Fruit fly (Drosophila melanogaster): Measurements from ENCODE around the gene CG5112.

Gene CG5112

dm6 chr3R:25459200-25459809 lies 32.0 kb upstream of the CG5112 start (continued):
- TF ChIP-seq kni (GFP tag; optimal IDR thresholded peaks at IDR 0.05), result no peak
- TF ChIP-seq CG10267 (tag; optimal IDR thresholded peaks at IDR 0.05), result peak; percentile 7
- no peak for TF ChIP-seq CG3163 (GFP tag; optimal IDR thresholded peaks at IDR 0.05)
- TF ChIP-seq MTF-1 (GFP tag; optimal IDR thresholded peaks at IDR 0.05; ENCODE audit: borderline replicate concordance), result no peak
- peak; percentile 80 for TF ChIP-seq sens (GFP tag)

- TF ChIP-seq Med (GFP tag) (peak; percentile 17), Opbp (GFP tag; IDR thresholded peaks at IDR 0.05; ENCODE audit: partially characterized antibody) (no peak), bbx (GFP tag; IDR thresholded peaks at IDR 0.05; ENCODE audit: partially characterized antibody) (0 out of 2 replicates have a peak, but pooled peaks have one; percentile 21), amos (GFP tag; IDR thresholded peaks at IDR 0.05; ENCODE audit: partially characterized antibody) (no peak), CG4328 (GFP tag; optimal IDR thresholded peaks at IDR 0.05) (no peak), Xrp1 (GFP tag; IDR thresholded peaks at IDR 0.05) (no peak)
Measured at dm6 chr3R:25460650-25461049, 30.6 kb upstream of the CG5112 start.

- TF ChIP-seq CG10147 (GFP tag; optimal IDR thresholded peaks at IDR 0.05), result no peak
- no peak for TF ChIP-seq CG17912 (GFP tag; optimal IDR thresholded peaks at IDR 0.05)
- no peak for TF ChIP-seq trh (GFP tag; optimal IDR thresholded peaks at IDR 0.05)
- no peak for TF ChIP-seq al (GFP tag; IDR thresholded peaks at IDR 0.05)
- no peak for TF ChIP-seq CG3847 (GFP tag; IDR thresholded peaks at IDR 0.05)
- TF ChIP-seq gce (GFP tag; IDR thresholded peaks at IDR 0.05), result no peak
- TF ChIP-seq gsb (GFP tag; IDR thresholded peaks at IDR 0.05), result no peak
- no peak for TF ChIP-seq dpn (GFP tag; optimal IDR thresholded peaks at IDR 0.05)
- no peak for TF ChIP-seq CG2889 (GFP tag; IDR thresholded peaks at IDR 0.05)
- TF ChIP-seq so (GFP tag; IDR thresholded peaks at IDR 0.05), result no peak
- no peak for TF ChIP-seq CG15011 (GFP tag; optimal IDR thresholded peaks at IDR 0.05)
- no peak for TF ChIP-seq pros (GFP tag; optimal IDR thresholded peaks at IDR 0.05)
- no peak for TF ChIP-seq CG13296 (GFP tag; optimal IDR thresholded peaks at IDR 0.05)
- no peak for TF ChIP-seq Vsx1 (GFP tag; optimal IDR thresholded peaks at IDR 0.05)
- TF ChIP-seq tna (GFP tag; IDR thresholded peaks at IDR 0.05; ENCODE audit: partially characterized antibody), result no peak
- no peak for TF ChIP-seq CG13287 (GFP tag; IDR thresholded peaks at IDR 0.05; ENCODE audit: partially characterized antibody)
- TF ChIP-seq bsh (GFP tag; optimal IDR thresholded peaks at IDR 0.05), result peak in 1 of 2 experiments; percentile 26
- TF ChIP-seq bbx (GFP tag; IDR thresholded peaks at IDR 0.05; ENCODE audit: partially characterized antibody), result no peak
- TF ChIP-seq E2f2 (GFP tag; IDR thresholded peaks at IDR 0.05), result no peak
- TF ChIP-seq D19A (tag; optimal IDR thresholded peaks at IDR 0.05), result peak; percentile 54
- TF ChIP-seq corto (GFP tag; optimal IDR thresholded peaks at IDR 0.05), result no peak
- TF ChIP-seq sob (GFP tag; IDR thresholded peaks at IDR 0.05), result no peak
- no peak for TF ChIP-seq CG32767 (GFP tag; IDR thresholded peaks at IDR 0.05)
- TF ChIP-seq lbe (GFP tag; optimal IDR thresholded peaks at IDR 0.05), result peak; percentile 18
- TF ChIP-seq CG17385 (GFP tag; optimal IDR thresholded peaks at IDR 0.05), result no peak
- no peak for TF ChIP-seq pita (GFP tag; optimal IDR thresholded peaks at IDR 0.05)
- TF ChIP-seq MBD-R2 (GFP tag; IDR thresholded peaks at IDR 0.05), result no peak
- TF ChIP-seq eyg (GFP tag; optimal IDR thresholded peaks at IDR 0.05), result no peak
- peak; percentile 60 for TF ChIP-seq Drgx (GFP tag; IDR thresholded peaks at IDR 0.05)
- no peak for TF ChIP-seq Blimp-1 (GFP tag; optimal IDR thresholded peaks at IDR 0.05)
- TF ChIP-seq Hr78 (GFP tag; optimal IDR thresholded peaks at IDR 0.05), result no peak
Measured at dm6 chr3R:25461666-25462065, 29.6 kb upstream of the CG5112 start.
